Fruit fly (Drosophila melanogaster): Measurements from ENCODE around the gene CG4199.

The CG4199 gene

DNA sequence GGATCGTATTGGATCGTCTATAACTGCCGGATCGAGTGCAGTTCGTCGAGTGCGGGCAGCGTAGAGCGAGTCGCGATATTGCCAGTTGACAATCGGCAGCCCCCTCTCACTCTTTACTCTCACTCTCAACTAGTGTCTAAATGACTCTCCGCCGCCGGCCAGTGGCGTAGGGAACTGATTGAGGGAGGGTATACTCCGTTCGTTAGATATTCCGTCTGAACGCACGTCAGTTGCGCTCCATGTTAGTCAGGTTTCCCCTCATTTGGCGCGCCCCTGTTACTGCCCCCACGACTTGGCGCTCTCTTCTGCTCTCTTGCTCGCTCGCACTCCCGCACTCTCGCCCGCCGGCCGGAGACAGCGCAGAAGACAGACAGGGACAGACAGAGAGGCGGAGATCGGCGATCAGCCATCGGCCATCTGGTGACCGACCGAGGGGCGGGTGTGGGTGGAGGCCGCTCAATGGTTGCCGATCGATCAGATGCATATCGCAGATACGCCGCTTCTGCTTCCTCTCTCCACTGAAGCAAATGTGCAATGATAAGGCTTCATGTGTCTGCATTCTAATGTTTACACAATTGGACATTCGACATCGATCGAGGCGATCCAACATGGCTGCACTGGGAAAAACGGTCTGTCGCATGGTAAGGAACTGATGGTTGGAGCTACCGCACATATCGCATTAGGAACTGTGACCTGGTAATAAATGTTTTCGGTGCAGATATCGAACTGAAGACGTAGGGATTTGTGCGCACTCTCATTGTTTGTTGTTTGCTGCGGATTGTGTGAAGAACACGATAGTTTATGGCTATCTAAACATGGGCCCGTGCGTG lies 23.0 kb downstream of the CG4199 start, which contains the start of gene moody (continued):
- no peak for TF ChIP-seq hkb (optimal IDR thresholded peaks at IDR 0.05)
- peak; percentile 98 for TF ChIP-seq hkb (GFP tag; IDR thresholded peaks at IDR 0.05)
- TF ChIP-seq Ravus (GFP tag; IDR thresholded peaks at IDR 0.05), result peak; percentile 91
- peak; percentile 87 for TF ChIP-seq CG10321 (GFP tag; IDR thresholded peaks at IDR 0.05)
- peak; percentile 96 for TF ChIP-seq cwo (GFP tag; optimal IDR thresholded peaks at IDR 0.05)
- TF ChIP-seq Lhr (GFP tag; optimal IDR thresholded peaks at IDR 0.05), result peak; percentile 71
- TF ChIP-seq CrebB (tag; optimal IDR thresholded peaks at IDR 0.05), result peak; percentile 97
- TF ChIP-seq CG10209 (GFP tag; optimal IDR thresholded peaks at IDR 0.05), result peak; percentile 97
- TF ChIP-seq gro (GFP tag; optimal IDR thresholded peaks at IDR 0.05), result peak; percentile 98
- TF ChIP-seq CG34224 (GFP tag; IDR thresholded peaks at IDR 0.05; ENCODE audit: partially characterized antibody), result peak; percentile 52; the same call in 2 of the 3 replicates
- TF ChIP-seq Sin3A (optimal IDR thresholded peaks at IDR 0.05), result no peak
- TF ChIP-seq Pdp1 (GFP tag; optimal IDR thresholded peaks at IDR 0.05), result peak; percentile 95 to 98
- peak; percentile 95 for TF ChIP-seq CG3281 (GFP tag; optimal IDR thresholded peaks at IDR 0.05)
- peak; percentile 87 for TF ChIP-seq CG6654 (GFP tag; optimal IDR thresholded peaks at IDR 0.05)
- peak; percentile 94 for TF ChIP-seq CG1233 (GFP tag; optimal IDR thresholded peaks at IDR 0.05)
- no peak for TF ChIP-seq hb (GFP tag; IDR thresholded peaks at IDR 0.05; ENCODE audit: partially characterized antibody)
- TF ChIP-seq CG17802 (tag; optimal IDR thresholded peaks at IDR 0.05), result peak; percentile 85
- TF ChIP-seq bbx (GFP tag; IDR thresholded peaks at IDR 0.05; ENCODE audit: partially characterized antibody), result no peak
- TF ChIP-seq tll (GFP tag; optimal IDR thresholded peaks at IDR 0.05), result no peak
- TF ChIP-seq Deaf1 (tag; optimal IDR thresholded peaks at IDR 0.05), result peak; percentile 86
- peak; percentile 45 for TF ChIP-seq pzg (GFP tag; optimal IDR thresholded peaks at IDR 0.05)
- peak; percentile 98 for TF ChIP-seq zfh2 (GFP tag; optimal IDR thresholded peaks at IDR 0.05)
- peak; percentile 99 for TF ChIP-seq CG18599 (GFP tag; optimal IDR thresholded peaks at IDR 0.05)
- TF ChIP-seq prd (optimal IDR thresholded peaks at IDR 0.05), result no peak
- TF ChIP-seq prd (GFP tag; IDR thresholded peaks at IDR 0.05), result peak; percentile 99
- peak; percentile 96 for TF ChIP-seq seq (GFP tag; IDR thresholded peaks at IDR 0.05)
- TF ChIP-seq CG8478 (optimal IDR thresholded peaks at IDR 0.05), result peak; percentile 50
- TF ChIP-seq CG33213 (GFP tag; optimal IDR thresholded peaks at IDR 0.05), result peak; percentile 97
- TF ChIP-seq ac (GFP tag; optimal IDR thresholded peaks at IDR 0.05), result peak; percentile 57
- TF ChIP-seq salm (tag; optimal IDR thresholded peaks at IDR 0.05), result peak; percentile 91
- TF ChIP-seq wor (GFP tag; IDR thresholded peaks at IDR 0.05), result peak; percentile 88
- peak; percentile 94 for TF ChIP-seq gcm (GFP tag; optimal IDR thresholded peaks at IDR 0.05)
- peak; percentile 92 for TF ChIP-seq CG10274 (GFP tag; optimal IDR thresholded peaks at IDR 0.05)
- peak; percentile 97 for TF ChIP-seq ash1 (GFP tag; optimal IDR thresholded peaks at IDR 0.05)
- TF ChIP-seq sd (tag; optimal IDR thresholded peaks at IDR 0.05), result peak; percentile 82
- peak; percentile 96 for TF ChIP-seq CG7839 (tag; optimal IDR thresholded peaks at IDR 0.05)
- TF ChIP-seq chinmo (GFP tag; IDR thresholded peaks at IDR 0.05; ENCODE audit: partially characterized antibody), result peak; percentile 88; the same call in 1 of the 4 replicates
- peak; percentile 97 for TF ChIP-seq CG7987 (GFP tag; optimal IDR thresholded peaks at IDR 0.05)
- peak; percentile 89 for TF ChIP-seq ab (GFP tag; optimal IDR thresholded peaks at IDR 0.05)
- TF ChIP-seq Spps (tag; optimal IDR thresholded peaks at IDR 0.05), result peak; percentile 60
- TF ChIP-seq CG10654 (GFP tag; optimal IDR thresholded peaks at IDR 0.05), result peak; percentile 96
- TF ChIP-seq luna (GFP tag; optimal IDR thresholded peaks at IDR 0.05), result peak; percentile 92
- peak; percentile 99 for TF ChIP-seq otp (GFP tag; IDR thresholded peaks at IDR 0.05)
- TF ChIP-seq chif (GFP tag; optimal IDR thresholded peaks at IDR 0.05), result peak; percentile 96 to 97
- peak; percentile 93 for TF ChIP-seq Poxn (GFP tag; IDR thresholded peaks at IDR 0.05)
- peak; percentile 93 for TF ChIP-seq Gsc (GFP tag; IDR thresholded peaks at IDR 0.05)
- peak; percentile 98 for TF ChIP-seq Xbp1 (GFP tag; optimal IDR thresholded peaks at IDR 0.05)
- TF ChIP-seq CG1792 (GFP tag; optimal IDR thresholded peaks at IDR 0.05), result peak; percentile 96
- TF ChIP-seq D19B (GFP tag; optimal IDR thresholded peaks at IDR 0.05), result peak; percentile 92

All from whole organism, embryonic.